Worm (Caenorhabditis elegans) whole organism, early embryonic: ENCODE data around the gene Y40B10A.11.

ENCODE experiments used
- ama-1 ChIP-seq: fragments of 150-350 bp; optimal IDR thresholded peaks from 2 replicates; lab custom pipeline; 2014
- tbx-11 ChIP-seq: fragments of 200-800 bp; sonication (Bioruptor generic); IDR thresholded peaks from 2 replicates; pipeline ENCODE4 v1.3.6; 2022; ENCODE audit warnings: missing genetic modification characterization, missing compliant biosample characterization

- no peak for TF ChIP-seq ama-1 (lab: Kevin White, UChicago)
- no peak for TF ChIP-seq tbx-11
Measured at ce11 chrV:2013824-2014223, 37.6 kb downstream of the Y40B10A.11 start, which contains the start of gene F59A7.11.
